Worm (Caenorhabditis elegans) whole organism, L4 larva: ENCODE data around the gene ZC190.4.

Experiments used
- D1046.2 ChIP-seq: fragments of 200-800 bp; sonication (Bioruptor generic); IDR thresholded peaks from 2 replicates; pipeline ENCODE4 v1.3.6; 2022; ENCODE audit warnings: missing genetic modification characterization, missing compliant biosample characterization
- F37D6.2 ChIP-seq: sonication (generic microtip); optimal IDR thresholded peaks from 2 replicates; lab custom pipeline; 2016; ENCODE audit warnings: mild to moderate bottlenecking, missing genetic modification characterization, missing compliant biosample characterization
- F44E2.7 ChIP-seq: fragments of 200-800 bp; sonication (Bioruptor generic); IDR thresholded peaks from 2 replicates; pipeline ENCODE4 v2.1.2; 2022; ENCODE audit warnings: missing genetic modification characterization, missing compliant biosample characterization
- T20F7.1 ChIP-seq: fragments of 200-800 bp; sonication (Bioruptor generic); optimal IDR thresholded peaks from 2 replicates; lab custom pipeline; 2018; ENCODE audit warnings: mild to moderate bottlenecking, missing genetic modification characterization, missing compliant biosample characterization
- Y48G9A.11 ChIP-seq: fragments of 200-800 bp; sonication (Bioruptor generic); IDR thresholded peaks from 2 replicates; pipeline ENCODE4 v1.3.6; 2022; ENCODE audit warnings: missing genetic modification reagents, missing genetic modification characterization, missing compliant biosample characterization
- Y75B8A.6 ChIP-seq: fragments of 200-800 bp; sonication (Bioruptor generic); IDR thresholded peaks from 2 replicates; pipeline ENCODE4 v1.3.6; 2022; ENCODE audit warnings: missing genetic modification reagents, missing genetic modification characterization, missing compliant biosample characterization
- ZK337.2 ChIP-seq: fragments of 200-800 bp; sonication (Bioruptor generic); IDR thresholded peaks from 2 replicates; pipeline ENCODE4 v1.3.6; 2022; ENCODE audit warnings: missing genetic modification reagents, missing genetic modification characterization, missing compliant biosample characterization
- arid-1 ChIP-seq: fragments of 200-800 bp; sonication (Bioruptor generic); conservative IDR thresholded peaks from 2 replicates; pipeline ENCODE4 v1.3.6; 2022; ENCODE audit warnings: missing genetic modification reagents, missing genetic modification characterization, missing compliant biosample characterization
- ceh-44 ChIP-seq: fragments of 200-800 bp; sonication (Bioruptor generic); IDR thresholded peaks from 2 replicates; pipeline ENCODE4 v1.3.6; 2022; ENCODE audit warnings: missing genetic modification reagents, missing genetic modification characterization, missing compliant biosample characterization
- ceh-62 ChIP-seq: sonication (generic microtip); optimal IDR thresholded peaks from 2 replicates; lab custom pipeline; 2017; ENCODE audit warnings: missing biosample characterization, missing genetic modification characterization
- cey-2 ChIP-seq: sonication (generic microtip); optimal IDR thresholded peaks from 3 replicates; lab custom pipeline; 2017; ENCODE audit warnings: missing genetic modification characterization, mild to moderate bottlenecking, missing compliant biosample characterization, antibody characterized with exemption, borderline replicate concordance; ENCODE audit not compliant: insufficient read depth
- ctbp-1 ChIP-seq: fragments of 200-800 bp; sonication (Bioruptor generic); IDR thresholded peaks from 2 replicates; pipeline ENCODE4 v1.3.6; 2022; ENCODE audit warnings: missing genetic modification reagents, missing genetic modification characterization, missing compliant biosample characterization
- dmd-8 ChIP-seq: fragments of 200-800 bp; sonication (Bioruptor generic); IDR thresholded peaks from 2 replicates; pipeline ENCODE4 v1.3.6; 2022; ENCODE audit warnings: missing genetic modification characterization, missing compliant biosample characterization
- dpl-1 ChIP-seq: fragments of 150-350 bp; optimal IDR thresholded peaks from 2 replicates; lab custom pipeline; 2014; ENCODE audit warnings: missing biosample characterization, missing genetic modification reagents, missing genetic modification characterization
- dve-1 ChIP-seq: sonication (generic microtip); optimal IDR thresholded peaks from 2 replicates; lab custom pipeline; 2017; ENCODE audit warnings: antibody characterized with exemption, mild to moderate bottlenecking, missing genetic modification characterization, missing compliant biosample characterization; ENCODE audit not compliant: insufficient read depth
- egl-27 ChIP-seq: sonication (generic microtip); optimal IDR thresholded peaks from 3 replicates; lab custom pipeline; 2017; ENCODE audit warnings: missing biosample characterization, missing genetic modification reagents, missing genetic modification characterization
- fkh-10 ChIP-seq: fragments of 150-350 bp; optimal IDR thresholded peaks from 2 replicates; lab custom pipeline; 2014; ENCODE audit warnings: missing biosample characterization, missing genetic modification reagents, missing genetic modification characterization
- fos-1 ChIP-seq: fragments of 150-350 bp; optimal IDR thresholded peaks from 2 replicates; lab custom pipeline; 2014; ENCODE audit warnings: missing biosample characterization, missing genetic modification characterization
- gei-8 ChIP-seq: fragments of 200-800 bp; sonication (Bioruptor generic); optimal IDR thresholded peaks from 2 replicates; lab custom pipeline; 2018; ENCODE audit warnings: mild to moderate bottlenecking, missing genetic modification characterization, missing compliant biosample characterization
- hif-1 ChIP-seq, 2 experiments: sonication (generic microtip); optimal IDR thresholded peaks; 2 replicates each; lab custom pipeline; 2016 to 2017; ENCODE audit warnings: missing compliant biosample characterization in 2 of 2, missing genetic modification characterization in 2 of 2, missing genetic modification reagents in 2 of 2, missing genotype in 2 of 2, mild to moderate bottlenecking in 1 of 2
- hlh-11 ChIP-seq: fragments of 200-800 bp; sonication (Bioruptor generic); optimal IDR thresholded peaks from 2 replicates; lab custom pipeline; 2018; ENCODE audit warnings: mild to moderate bottlenecking, missing genetic modification characterization, missing compliant biosample characterization
- hlh-30 ChIP-seq: sonication (generic microtip); optimal IDR thresholded peaks from 2 replicates; lab custom pipeline; 2017; ENCODE audit warnings: antibody characterized with exemption, mild to moderate bottlenecking, missing genetic modification characterization, missing compliant biosample characterization; ENCODE audit not compliant: insufficient read depth
- hmg-1.1 ChIP-seq: fragments of 200-800 bp; sonication (Bioruptor generic); IDR thresholded peaks from 2 replicates; pipeline ENCODE4 v1.3.6; 2022; ENCODE audit warnings: missing genetic modification reagents, missing genetic modification characterization, missing compliant biosample characterization
- jun-1 ChIP-seq: fragments of 150-350 bp; optimal IDR thresholded peaks from 2 replicates; lab custom pipeline; 2014; ENCODE audit warnings: missing biosample characterization, missing genetic modification reagents, missing genetic modification characterization
- lin-13 ChIP-seq: fragments of 150-350 bp; optimal IDR thresholded peaks from 2 replicates; lab custom pipeline; 2014; ENCODE audit warnings: missing biosample characterization, missing genetic modification reagents, missing genetic modification characterization
- lin-15B ChIP-seq: fragments of 150-350 bp; sonication (generic microtip); optimal IDR thresholded peaks from 3 replicates; lab custom pipeline; 2014; ENCODE audit warnings: missing biosample characterization, missing genetic modification characterization
- lin-38 ChIP-seq: fragments of 200-800 bp; sonication (Bioruptor generic); IDR thresholded peaks from 2 replicates; pipeline ENCODE4 v1.3.6; 2022; ENCODE audit warnings: missing genetic modification reagents, missing genetic modification characterization, missing compliant biosample characterization
- lin-39 ChIP-seq: fragments of 150-350 bp; optimal IDR thresholded peaks from 2 replicates; lab custom pipeline; 2014; ENCODE audit warnings: missing biosample characterization, missing genetic modification reagents, missing genetic modification characterization
- lsy-2 ChIP-seq, 2 experiments: fragments of 150-350 bp in 1 of 2; sonication (generic microtip) in 1 of 2; optimal IDR thresholded peaks; 2 replicates each; lab custom pipeline; 2014 to 2017; ENCODE audit warnings: missing biosample characterization in 2 of 2, missing genetic modification characterization in 2 of 2
- madf-9 ChIP-seq: fragments of 200-800 bp; sonication (Bioruptor generic); conservative IDR thresholded peaks from 2 replicates; pipeline ENCODE4 v1.3.6; 2022; ENCODE audit warnings: missing genetic modification reagents, missing genetic modification characterization, missing compliant biosample characterization
- mep-1 ChIP-seq: fragments of 150-350 bp; sonication (generic microtip); optimal IDR thresholded peaks from 3 replicates; lab custom pipeline; 2014; ENCODE audit warnings: missing biosample characterization, missing genetic modification characterization
- mes-2 ChIP-seq: sonication (generic microtip); optimal IDR thresholded peaks from 2 replicates; lab custom pipeline; 2016; ENCODE audit warnings: missing genotype, mild to moderate bottlenecking, missing genetic modification characterization, missing compliant biosample characterization; ENCODE audit not compliant: poor library complexity, severe bottlenecking
- nhr-111 ChIP-seq: fragments of 200-800 bp; sonication (Bioruptor generic); optimal IDR thresholded peaks from 2 replicates; lab custom pipeline; 2018; ENCODE audit warnings: mild to moderate bottlenecking, missing genetic modification characterization, missing compliant biosample characterization
- nhr-25 ChIP-seq: sonication (generic microtip); optimal IDR thresholded peaks from 2 replicates; lab custom pipeline; 2017; ENCODE audit warnings: missing genetic modification characterization, mild to moderate bottlenecking, missing compliant biosample characterization, antibody characterized with exemption, moderate library complexity, borderline replicate concordance; ENCODE audit not compliant: insufficient read depth
- nhr-6 ChIP-seq: fragments of 150-350 bp; optimal IDR thresholded peaks from 2 replicates; lab custom pipeline; 2014; ENCODE audit warnings: missing biosample characterization, missing genetic modification characterization
- nhr-76 ChIP-seq: fragments of 150-350 bp; optimal IDR thresholded peaks from 2 replicates; lab custom pipeline; 2014; ENCODE audit warnings: missing biosample characterization, missing genetic modification characterization
- nhr-77 ChIP-seq: fragments of 150-350 bp; optimal IDR thresholded peaks from 2 replicates; lab custom pipeline; 2014; ENCODE audit warnings: missing biosample characterization, missing genetic modification characterization
- pha-4 ChIP-seq, 2 experiments: fragments of 150-350 bp in 1 of 2; fragments of 200-800 bp in 1 of 2; sonication (Bioruptor generic) in 1 of 2; IDR thresholded peaks in 1 of 2; optimal IDR thresholded peaks in 1 of 2; 2 replicates each; pipeline versions ENCODE4 v1.3.6 to Lab custom; 2014 to 2022; ENCODE audit warnings: missing genetic modification characterization in 2 of 2, missing genetic modification reagents in 2 of 2, missing biosample characterization in 1 of 2, missing compliant biosample characterization in 1 of 2
- php-3 ChIP-seq: fragments of 200-800 bp; sonication (Bioruptor generic); IDR thresholded peaks from 2 replicates; pipeline ENCODE4 v1.3.6; 2022; ENCODE audit warnings: missing genetic modification reagents, missing genetic modification characterization, missing compliant biosample characterization
- rbr-2 ChIP-seq: sonication (generic microtip); optimal IDR thresholded peaks from 2 replicates; lab custom pipeline; 2016; ENCODE audit warnings: missing genotype, missing genetic modification characterization, missing compliant biosample characterization
- sdz-12 ChIP-seq: fragments of 200-800 bp; sonication (Bioruptor generic); optimal IDR thresholded peaks from 2 replicates; lab custom pipeline; 2018; ENCODE audit warnings: mild to moderate bottlenecking, missing genetic modification characterization, missing compliant biosample characterization
- set-16 ChIP-seq: fragments of 200-800 bp; sonication (Bioruptor generic); IDR thresholded peaks from 2 replicates; pipeline ENCODE4 v1.3.6; 2022; ENCODE audit warnings: missing genetic modification reagents, missing genetic modification characterization, missing compliant biosample characterization
- spr-3 ChIP-seq: fragments of 200-800 bp; sonication (Bioruptor generic); optimal IDR thresholded peaks from 2 replicates; lab custom pipeline; 2018; ENCODE audit warnings: mild to moderate bottlenecking, missing genetic modification characterization, missing compliant biosample characterization
- unc-130 ChIP-seq: sonication (generic microtip); optimal IDR thresholded peaks from 2 replicates; lab custom pipeline; 2016; ENCODE audit warnings: missing genetic modification reagents, missing genetic modification characterization, missing compliant biosample characterization
- unc-39 ChIP-seq: sonication (generic microtip); optimal IDR thresholded peaks from 2 replicates; lab custom pipeline; 2017; ENCODE audit warnings: missing biosample characterization, missing genetic modification characterization
- vab-7 ChIP-seq: fragments of 200-800 bp; sonication (Bioruptor generic); IDR thresholded peaks from 2 replicates; pipeline ENCODE4 v1.3.6; 2022; ENCODE audit warnings: missing genetic modification reagents, missing genetic modification characterization, missing compliant biosample characterization
- zag-1 ChIP-seq: fragments of 150-350 bp; optimal IDR thresholded peaks from 2 replicates; lab custom pipeline; 2014; ENCODE audit warnings: missing biosample characterization, missing genetic modification characterization
- zfp-2 ChIP-seq: sonication (generic microtip); optimal IDR thresholded peaks from 2 replicates; lab custom pipeline; 2016; ENCODE audit warnings: mild to moderate bottlenecking, missing genetic modification characterization, missing compliant biosample characterization
- zip-2 ChIP-seq: fragments of 150-350 bp; optimal IDR thresholded peaks from 2 replicates; lab custom pipeline; 2014; ENCODE audit warnings: missing biosample characterization, missing genetic modification characterization

Gene ZC190.4

DNA sequence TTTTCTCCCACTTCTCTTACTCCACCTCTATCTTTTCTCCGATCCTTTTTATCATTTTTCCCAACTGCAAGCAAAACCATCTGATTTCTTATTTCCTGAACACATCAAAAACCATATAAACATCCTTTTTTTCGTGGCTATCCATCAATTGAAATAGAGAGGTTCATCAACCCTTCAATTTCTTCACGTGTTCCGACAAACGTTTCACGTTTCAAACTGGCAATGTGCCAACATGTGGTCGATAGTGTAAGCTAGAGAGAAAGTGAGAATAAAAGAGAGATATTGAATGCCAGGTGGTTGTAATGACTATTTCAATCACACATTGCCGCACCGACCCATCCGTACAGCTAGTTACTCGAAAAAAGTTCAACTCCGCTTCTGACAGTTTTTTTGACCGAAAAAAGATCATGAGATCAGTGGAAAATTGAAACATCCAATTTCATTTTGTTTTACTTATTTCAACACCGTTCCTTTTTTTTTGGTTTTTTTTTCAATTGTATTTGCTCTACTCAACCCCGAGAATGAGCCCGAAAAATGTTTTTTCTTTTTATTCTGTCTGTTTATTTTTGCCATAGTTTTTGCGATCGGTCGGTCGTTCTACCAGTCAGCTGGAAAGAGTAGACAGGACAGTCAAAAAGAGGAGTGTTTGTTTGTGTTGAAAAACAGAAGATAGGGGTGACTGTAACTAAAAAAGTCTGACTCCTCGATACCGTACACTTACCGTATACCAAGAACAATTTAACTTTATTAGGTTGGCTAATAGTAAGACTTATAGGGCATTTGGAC, 7.1 kb upstream of the ZC190.4 start (continued):
- TF ChIP-seq vab-7 (GFP tag; lab: Robert Waterston, UW) (no peak), nhr-6 (tag; lab: Kevin White, UChicago) (no peak), zfp-2 (tag; lab: Kevin White, UChicago) (no peak), hif-1 (tag; optimal IDR thresholded peaks at IDR 0.05; lab: Kevin White, UChicago) (no peak), D1046.2 (GFP tag; lab: Robert Waterston, UW) (no peak), ZK337.2 (GFP tag; lab: Robert Waterston, UW) (no peak), zag-1 (tag; lab: Kevin White, UChicago) (no peak), ctbp-1 (GFP tag; lab: Robert Waterston, UW) (no peak), rbr-2 (no peak), Y48G9A.11 (GFP tag; lab: Robert Waterston, UW) (no peak), nhr-111 (no peak), fos-1 (tag; lab: Kevin White, UChicago) (no peak), lin-39 (no peak), egl-27 (tag; lab: Kevin White, UChicago) (no peak), cey-2 (tag; lab: Kevin White, UChicago) (no peak), nhr-76 (no peak), arid-1 (GFP tag; lab: Robert Waterston, UW) (no peak), unc-130 (no peak), T20F7.1 (GFP tag; lab: Kevin White, UChicago) (no peak), gei-8 (GFP tag; lab: Kevin White, UChicago) (peak; percentile 0), lin-38 (GFP tag; lab: Robert Waterston, UW) (no peak), mes-2 (no peak), F37D6.2 (tag; lab: Kevin White, UChicago) (no peak), jun-1 (no peak), unc-39 (tag; lab: Kevin White, UChicago) (no peak), lsy-2 (tag; optimal IDR thresholded peaks at IDR 0.05; lab: Kevin White, UChicago) (peak in 1 of 2 experiments; percentile 22), php-3 (no peak), hlh-30 (tag; lab: Kevin White, UChicago) (peak; percentile 67), madf-9 (GFP tag; lab: Robert Waterston, UW) (no peak), ceh-62 (tag; lab: Kevin White, UChicago) (no peak), F44E2.7 (no peak), hlh-11 (tag; lab: Kevin White, UChicago) (peak; percentile 79), ceh-44 (no peak), lin-13 (GFP tag; lab: Kevin White, UChicago) (no peak), spr-3 (no peak), Y75B8A.6 (GFP tag; lab: Robert Waterston, UW) (no peak), nhr-25 (tag; lab: Kevin White, UChicago) (no peak), hmg-1.1 (GFP tag; lab: Robert Waterston, UW) (no peak), pha-4 (GFP tag; IDR thresholded peaks at IDR 0.05; lab: Robert Waterston, UW) (no peak), pha-4 (tag; optimal IDR thresholded peaks at IDR 0.05; lab: Kevin White, UChicago) (peak; percentile 53), zip-2 (tag; lab: Kevin White, UChicago) (no peak), dve-1 (tag; lab: Kevin White, UChicago) (no peak), set-16 (GFP tag; lab: Robert Waterston, UW) (no peak), nhr-77 (tag; lab: Kevin White, UChicago) (no peak), dmd-8 (GFP tag; lab: Robert Waterston, UW) (no peak), mep-1 (tag; lab: Kevin White, UChicago) (no peak), lin-15B (no peak), sdz-12 (GFP tag; lab: Kevin White, UChicago) (no peak), dpl-1 (GFP tag; lab: Kevin White, UChicago) (no peak), fkh-10 (GFP tag; lab: Kevin White, UChicago) (no peak)
